Worm (Caenorhabditis elegans): ENCODE measurements around the gene qdpr-1.

The qdpr-1 gene

ce11 chrIII:13439415-13439814, 45.7 kb downstream of the qdpr-1 start, which contains the start of gene ciao-2B:
Gene ciao-2B, minus strand, starts transcription at chrIII:13439544.
- TF ChIP-seq tbx-37 (GFP tag; conservative IDR thresholded peaks at IDR 0.05) (peak; percentile 35; the same call in 1 of the 2 replicates), pes-1 (GFP tag; IDR thresholded peaks at IDR 0.05) (no peak)
